Fruit fly (Drosophila melanogaster) whole organism: Measurements from ENCODE around the gene CG15431.

Source experiments
- CG8478 ChIP-seq: fragments of >200 bp; optimal IDR thresholded peaks from 2 replicates; lab custom pipeline; 2018; ENCODE audit warnings: inconsistent platforms
- EcR ChIP-seq, 2 experiments: fragments of >200 bp; optimal IDR thresholded peaks; 2 replicates each; lab custom pipeline; 2017; ENCODE audit warnings: missing biosample characterization in 2 of 2, missing genetic modification characterization in 2 of 2, missing genetic modification reagents in 2 of 2
- pan ChIP-seq: fragments of >200 bp; optimal IDR thresholded peaks from 2 replicates; lab custom pipeline; 2017
- psq ChIP-seq: fragments of >200 bp; optimal IDR thresholded peaks from 2 replicates; lab custom pipeline; 2017
- usp ChIP-seq: fragments of >200 bp; optimal IDR thresholded peaks from 2 replicates; lab custom pipeline; 2017; ENCODE audit warnings: missing biosample characterization, missing genetic modification characterization, mixed read lengths

DNA sequence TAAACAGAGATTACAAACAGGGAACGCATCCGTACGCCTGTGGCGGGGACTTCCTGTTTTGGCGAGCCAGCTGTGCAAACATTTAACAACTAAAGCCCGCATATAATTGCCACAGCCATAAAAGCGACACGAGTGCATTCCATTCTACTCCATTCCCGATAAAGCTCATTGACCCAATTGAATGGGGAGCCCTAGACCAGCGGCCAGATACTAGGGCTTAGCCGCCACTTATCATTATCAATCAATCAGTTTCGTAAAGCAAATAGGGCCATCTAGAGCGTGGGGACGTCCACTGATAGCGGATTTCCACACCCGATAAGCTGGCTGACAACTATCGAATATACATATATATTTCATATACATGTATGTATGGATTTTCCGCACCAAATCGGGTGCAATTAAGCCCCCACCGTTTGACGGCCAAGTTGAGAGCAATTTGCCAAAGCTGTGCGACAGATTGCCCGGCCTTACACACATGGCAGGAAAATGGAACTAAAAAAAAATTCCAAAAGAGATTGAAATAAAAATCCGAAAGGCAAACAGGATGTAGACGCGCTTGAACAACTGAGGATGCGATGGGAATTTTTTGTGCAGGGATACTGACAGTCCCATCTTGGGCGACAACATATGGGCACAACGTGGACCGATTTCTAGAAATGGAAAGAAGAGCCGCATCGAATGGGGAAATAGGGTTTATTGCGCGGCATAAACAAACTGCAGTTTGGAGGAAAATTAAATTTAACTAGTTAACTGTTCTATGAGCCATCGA lies 68.1 kb downstream of the CG15431 start:
- TF ChIP-seq usp (GFP tag; lab: Kevin White, UChicago) (no peak), pan (lab: Kevin White, UChicago) (no peak), EcR (GFP tag; optimal IDR thresholded peaks at IDR 0.05; lab: Kevin White, UChicago) (no peak), psq (lab: Kevin White, UChicago) (no peak), CG8478 (no peak)
